Fruit fly (Drosophila melanogaster) whole organism, embryonic: ENCODE data around the gene CG31910.

Experiments used
- Blimp-1 ChIP-seq: fragments of 200-800 bp; sonication (Bioruptor generic); optimal IDR thresholded peaks from 3 replicates; lab custom pipeline; 2018; ENCODE audit warnings: missing biosample characterization, missing genetic modification characterization, mild to moderate bottlenecking, moderate library complexity, missing genetic modification reagents
- CG10267 ChIP-seq: fragments of 200-800 bp; sonication (Bioruptor generic); optimal IDR thresholded peaks from 2 replicates; lab custom pipeline; 2018; ENCODE audit warnings: missing biosample characterization, mild to moderate bottlenecking, missing genetic modification characterization, moderate library complexity
- CG10431 ChIP-seq: fragments of 200-800 bp; sonication (Bioruptor generic); optimal IDR thresholded peaks from 3 replicates; lab custom pipeline; 2018; ENCODE audit warnings: missing biosample characterization, mild to moderate bottlenecking, missing genetic modification characterization
- CG10543 ChIP-seq: fragments of 200-800 bp; sonication (Bioruptor generic); optimal IDR thresholded peaks from 3 replicates; lab custom pipeline; 2017; ENCODE audit warnings: missing biosample characterization, mild to moderate bottlenecking, missing genetic modification characterization, moderate library complexity
- CG13296 ChIP-seq: fragments of 200-800 bp; sonication (Bioruptor generic); optimal IDR thresholded peaks from 3 replicates; lab custom pipeline; 2018; ENCODE audit warnings: missing biosample characterization, mild to moderate bottlenecking, missing genetic modification characterization
- CG15011 ChIP-seq: fragments of 200-800 bp; sonication (Bioruptor generic); optimal IDR thresholded peaks from 3 replicates; lab custom pipeline; 2018; ENCODE audit warnings: missing biosample characterization, mild to moderate bottlenecking, missing genetic modification characterization
- CG15479 ChIP-seq: fragments of 200-800 bp; sonication (Bioruptor generic); optimal IDR thresholded peaks from 3 replicates; lab custom pipeline; 2019; ENCODE audit warnings: missing biosample characterization, mild to moderate bottlenecking, missing genetic modification characterization, moderate library complexity
- CG18599 ChIP-seq: fragments of 200-800 bp; sonication (Bioruptor generic); optimal IDR thresholded peaks from 3 replicates; lab custom pipeline; 2017; ENCODE audit warnings: missing biosample characterization, missing genetic modification characterization, mild to moderate bottlenecking, moderate library complexity, missing genetic modification reagents
- CG31224 ChIP-seq: fragments of 200-800 bp; sonication (Bioruptor generic); IDR thresholded peaks from 2 replicates; pipeline ENCODE4 v1.3.6; 2022; ENCODE audit warnings: missing biosample characterization, missing genetic modification characterization
- CG3163 ChIP-seq: fragments of 200-800 bp; sonication (Bioruptor generic); optimal IDR thresholded peaks from 3 replicates; lab custom pipeline; 2016; ENCODE audit warnings: missing biosample characterization, missing genetic modification characterization
- CG3847 ChIP-seq: fragments of 200-800 bp; sonication (Bioruptor generic); IDR thresholded peaks from 2 replicates; pipeline ENCODE4 v1.3.6; 2022; ENCODE audit warnings: missing biosample characterization, missing genetic modification characterization
- CG42726 ChIP-seq: fragments of 200-800 bp; sonication (Bioruptor generic); IDR thresholded peaks from 2 replicates; pipeline ENCODE4 v1.3.6; 2022; ENCODE audit warnings: missing biosample characterization, missing genetic modification characterization; ENCODE audit not compliant: partially characterized antibody
- CG7357 ChIP-seq: fragments of 200-800 bp; sonication (Bioruptor generic); IDR thresholded peaks from 3 replicates; pipeline ENCODE4 v1.3.6; 2022; ENCODE audit warnings: missing biosample characterization, missing genetic modification characterization
- D19A ChIP-seq: fragments of 200-800 bp; optimal IDR thresholded peaks from 3 replicates; lab custom pipeline; 2019; ENCODE audit warnings: missing biosample characterization, mild to moderate bottlenecking, missing genetic modification characterization, moderate library complexity
- Deaf1 ChIP-seq: fragments of 200-800 bp; optimal IDR thresholded peaks from 3 replicates; lab custom pipeline; 2019; ENCODE audit warnings: missing biosample characterization, mild to moderate bottlenecking, missing genetic modification characterization, moderate library complexity
- Eip74EF ChIP-seq, 2 experiments: fragments of 200-800 bp in 1 of 2; fragments of >200 bp in 1 of 2; sonication (Bioruptor generic) in 1 of 2; optimal IDR thresholded peaks; 2 replicates each; lab custom pipeline; 2017 to 2019; ENCODE audit warnings: missing biosample characterization in 2 of 2, missing genetic modification characterization in 2 of 2, mild to moderate bottlenecking in 1 of 2, moderate library complexity in 1 of 2
- HLH54F ChIP-seq: fragments of 200-800 bp; sonication (Bioruptor generic); optimal IDR thresholded peaks from 3 replicates; lab custom pipeline; 2016; ENCODE audit warnings: missing biosample characterization, missing genetic modification characterization
- HmgZ ChIP-seq: fragments of 200-800 bp; sonication (Bioruptor generic); optimal IDR thresholded peaks from 2 replicates; lab custom pipeline; 2018; ENCODE audit warnings: missing biosample characterization, mild to moderate bottlenecking, missing genetic modification characterization
- Hmr ChIP-seq: fragments of 200-800 bp; sonication (Bioruptor generic); optimal IDR thresholded peaks from 3 replicates; lab custom pipeline; 2017; ENCODE audit warnings: mild to moderate bottlenecking, missing biosample characterization, missing genetic modification reagents, missing genetic modification characterization
- Jarid2 ChIP-seq: fragments of 200-800 bp; sonication (Bioruptor generic); optimal IDR thresholded peaks from 3 replicates; lab custom pipeline; 2017; ENCODE audit warnings: mild to moderate bottlenecking, missing biosample characterization, missing genetic modification reagents, missing genetic modification characterization
- Med ChIP-seq: fragments of 200-800 bp; sonication (Bioruptor generic); peaks from one replicate; lab custom pipeline; 2016; ENCODE audit warnings: missing biosample characterization, missing genetic modification characterization, mild to moderate bottlenecking, inconsistent platforms, moderate library complexity
- Mes4 ChIP-seq: fragments of 200-800 bp; sonication (Bioruptor generic); optimal IDR thresholded peaks from 2 replicates; lab custom pipeline; 2016; ENCODE audit warnings: missing biosample characterization, missing genetic modification characterization
- Mrtf ChIP-seq: fragments of 200-800 bp; sonication (Bioruptor generic); IDR thresholded peaks from 3 replicates; pipeline ENCODE4 v1.3.6; 2022; ENCODE audit warnings: missing biosample characterization, missing genetic modification characterization
- NFAT ChIP-seq: fragments of 200-800 bp; sonication (Bioruptor generic); IDR thresholded peaks from 2 replicates; pipeline ENCODE4 v1.3.6; 2022; ENCODE audit warnings: missing biosample characterization, missing genetic modification characterization
- PHDP ChIP-seq: fragments of 200-800 bp; sonication (Bioruptor generic); optimal IDR thresholded peaks from 3 replicates; lab custom pipeline; 2018; ENCODE audit warnings: missing biosample characterization, mild to moderate bottlenecking, missing genetic modification characterization, moderate library complexity
- Trl ChIP-seq, 3 experiments: fragments of >200 bp in 2 of 3; fragments of 200-800 bp in 1 of 3; sonication (Bioruptor generic) in 1 of 3; optimal IDR thresholded peaks; 2 replicates in 1 of 3; 3 replicates in 2 of 3; lab custom pipeline; 2016 to 2017; ENCODE audit warnings: missing biosample characterization in 1 of 3, missing genetic modification characterization in 1 of 3
- crc ChIP-seq: fragments of 200-800 bp; sonication (Bioruptor generic); optimal IDR thresholded peaks from 2 replicates; lab custom pipeline; 2016; ENCODE audit warnings: missing biosample characterization, missing genetic modification characterization
- fu2 ChIP-seq: fragments of 200-800 bp; sonication (Bioruptor generic); optimal IDR thresholded peaks from 2 replicates; lab custom pipeline; 2016; ENCODE audit warnings: missing biosample characterization, missing genetic modification characterization
- hbn ChIP-seq: fragments of 200-800 bp; sonication (Bioruptor generic); IDR thresholded peaks from 2 replicates; pipeline ENCODE4 v1.3.6; 2022; ENCODE audit warnings: missing biosample characterization, missing genetic modification characterization; ENCODE audit not compliant: partially characterized antibody
- klu ChIP-seq: fragments of 200-800 bp; sonication (Bioruptor generic); IDR thresholded peaks from 2 replicates; pipeline ENCODE4 v1.3.6; 2022; ENCODE audit warnings: missing biosample characterization, missing genetic modification characterization
- oc ChIP-seq: fragments of 200-800 bp; sonication (Bioruptor generic); optimal IDR thresholded peaks from 2 replicates; lab custom pipeline; 2018; ENCODE audit warnings: missing biosample characterization, mild to moderate bottlenecking, missing genetic modification characterization, moderate library complexity
- onecut ChIP-seq: fragments of 200-800 bp; sonication (Bioruptor generic); IDR thresholded peaks from 2 replicates; pipeline ENCODE4 v1.3.6; 2022; ENCODE audit warnings: missing biosample characterization, missing genetic modification characterization
- phol ChIP-seq: fragments of 200-800 bp; sonication (Bioruptor generic); optimal IDR thresholded peaks from 3 replicates; lab custom pipeline; 2018; ENCODE audit warnings: missing biosample characterization, mild to moderate bottlenecking, missing genetic modification characterization, moderate library complexity
- psq ChIP-seq: fragments of 200-800 bp; sonication (Bioruptor generic); optimal IDR thresholded peaks from 2 replicates; lab custom pipeline; 2017; ENCODE audit warnings: missing biosample characterization, missing genetic modification characterization
- row ChIP-seq: fragments of 200-800 bp; sonication (Bioruptor generic); IDR thresholded peaks from 3 replicates; pipeline ENCODE4 v1.3.6; 2022; ENCODE audit warnings: missing biosample characterization, missing genetic modification characterization
- seq ChIP-seq: fragments of 200-800 bp; sonication (Bioruptor generic); IDR thresholded peaks from 2 replicates; pipeline ENCODE4 v1.3.6; 2022; ENCODE audit warnings: missing biosample characterization, missing genetic modification characterization
- sisA ChIP-seq: fragments of 200-800 bp; sonication (Bioruptor generic); IDR thresholded peaks from 2 replicates; pipeline ENCODE4 v1.3.6; 2022; ENCODE audit warnings: missing biosample characterization, missing genetic modification characterization
- slbo ChIP-seq: fragments of 200-800 bp; sonication (Bioruptor generic); IDR thresholded peaks from 2 replicates; pipeline ENCODE4 v1.3.6; 2022; ENCODE audit warnings: missing biosample characterization, missing genetic modification characterization
- slou ChIP-seq: fragments of 200-800 bp; sonication (Bioruptor generic); optimal IDR thresholded peaks from 3 replicates; lab custom pipeline; 2016; ENCODE audit warnings: missing biosample characterization, missing genetic modification characterization
- stwl ChIP-seq: fragments of 200-800 bp; sonication (Bioruptor generic); optimal IDR thresholded peaks from 3 replicates; lab custom pipeline; 2018; ENCODE audit warnings: missing biosample characterization, mild to moderate bottlenecking, missing genetic modification characterization, moderate library complexity
- trh ChIP-seq: fragments of 200-800 bp; sonication (Bioruptor generic); optimal IDR thresholded peaks from 2 replicates; lab custom pipeline; 2016; ENCODE audit warnings: missing biosample characterization, missing genetic modification characterization
- twi ChIP-seq: fragments of 200-800 bp; optimal IDR thresholded peaks from 2 replicates; lab custom pipeline; 2019; ENCODE audit warnings: missing biosample characterization, mild to moderate bottlenecking, missing genetic modification characterization, moderate library complexity
- zfh1 ChIP-seq: fragments of 200-800 bp; sonication (Bioruptor generic); IDR thresholded peaks from 3 replicates; pipeline ENCODE4 v1.3.6; 2022; ENCODE audit warnings: missing biosample characterization, missing genetic modification characterization

The CG31910 gene

dm6 chr2L:6741980-6742591, 3.3 kb downstream of the CG31910 start, which contains the start of gene meng:
meng (plus strand) TSS chr2L:6742502.
- no peak for TF ChIP-seq CG15011
- peak; percentile 35; the same call in 1 of the 3 replicates for TF ChIP-seq row (GFP tag; lab: Robert Waterston, UW)
- TF ChIP-seq Deaf1 (tag; lab: Kevin White, UChicago), result peak; percentile 98
- TF ChIP-seq oc, result no peak
- no peak for TF ChIP-seq PHDP (tag; lab: Kevin White, UChicago)
- TF ChIP-seq D19A (tag; lab: Kevin White, UChicago), result peak; percentile 88
- TF ChIP-seq NFAT (GFP tag; lab: Robert Waterston, UW), result 0 out of 2 replicates have a peak, but pooled peaks have one; percentile 14
- TF ChIP-seq Jarid2, result peak; percentile 39
- TF ChIP-seq CG13296 (GFP tag; lab: Kevin White, UChicago), result peak; percentile 4
- peak; percentile 6 for TF ChIP-seq Hmr (GFP tag; lab: Kevin White, UChicago)
- TF ChIP-seq crc (GFP tag; lab: Kevin White, UChicago), result no peak
- no peak for TF ChIP-seq hbn (GFP tag; lab: Robert Waterston, UW)
- no peak for TF ChIP-seq Blimp-1
- TF ChIP-seq Trl (optimal IDR thresholded peaks at IDR 0.05; lab: Kevin White, UChicago), result peak; percentile 35 to 79
- TF ChIP-seq Trl (GFP tag; optimal IDR thresholded peaks at IDR 0.05; lab: Kevin White, UChicago), result no peak
- TF ChIP-seq CG3163 (GFP tag; lab: Kevin White, UChicago), result peak; percentile 76
- peak; percentile 14 for TF ChIP-seq CG18599 (GFP tag; lab: Kevin White, UChicago)
- peak; percentile 17 for TF ChIP-seq CG10543 (GFP tag; lab: Kevin White, UChicago)
- TF ChIP-seq Med (GFP tag; lab: Kevin White, UChicago), result peak; percentile 66
- no peak for TF ChIP-seq fu2 (GFP tag; lab: Kevin White, UChicago)
- no peak for TF ChIP-seq psq

DNA sequence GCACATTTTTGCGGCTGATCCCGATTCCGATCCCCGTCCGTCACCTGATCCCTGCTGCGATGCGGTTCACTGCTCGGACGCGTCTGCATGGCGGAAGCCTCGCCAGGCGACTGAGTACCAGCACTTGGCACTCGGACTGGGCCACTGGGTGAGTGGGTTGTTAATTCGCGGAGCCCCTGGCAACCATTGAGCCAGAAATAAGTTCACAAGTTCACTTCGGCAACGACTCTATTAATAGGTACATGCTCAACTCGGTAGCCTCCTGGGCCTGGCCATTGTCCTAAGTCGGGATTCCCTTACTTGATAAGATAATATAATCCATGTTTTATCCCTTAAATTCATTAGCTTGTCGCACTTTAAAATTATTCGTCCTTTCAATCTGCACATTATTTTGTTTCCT, 5.3 kb downstream of the CG31910 start, which contains the start of gene TTLL3A:
TSS of gene TTLL3A (minus strand) at position 101 of the 400 bp plus-strand sequence.
- TF ChIP-seq CG10431 (GFP tag; lab: Kevin White, UChicago) (no peak), slbo (GFP tag; lab: Robert Waterston, UW) (0 out of 2 replicates have a peak, but pooled peaks have one; percentile 21), Eip74EF (GFP tag; optimal IDR thresholded peaks at IDR 0.05; lab: Kevin White, UChicago) (no peak)

dm6 chr2L:6732566-6732965, 12.9 kb downstream of the CG31910 start, which contains the start of gene TTLL3B:
TTLL3B (plus strand) TSS chr2L:6732866.
- TF ChIP-seq seq (GFP tag; lab: Robert Waterston, UW), result no peak
- no peak for TF ChIP-seq CG31224 (GFP tag; lab: Robert Waterston, UW)
- no peak for TF ChIP-seq trh
- no peak for TF ChIP-seq sisA

- TF ChIP-seq CG3847 (GFP tag; lab: Robert Waterston, UW) (no peak), stwl (tag; lab: Kevin White, UChicago) (no peak), HLH54F (GFP tag; lab: Kevin White, UChicago) (no peak), zfh1 (GFP tag; lab: Robert Waterston, UW) (no peak), CG10267 (tag; lab: Kevin White, UChicago) (no peak), CG42726 (GFP tag; lab: Robert Waterston, UW) (0 out of 2 replicates have a peak, but pooled peaks have one; percentile 5), HmgZ (tag; lab: Kevin White, UChicago) (peak; percentile 29), phol (tag; lab: Kevin White, UChicago) (peak; percentile 2), klu (GFP tag; lab: Robert Waterston, UW) (no peak), Mes4 (no peak), onecut (GFP tag; lab: Robert Waterston, UW) (no peak), Blimp-1 (no peak), CG7357 (GFP tag; lab: Robert Waterston, UW) (no peak), CG15479 (GFP tag; lab: Kevin White, UChicago) (peak; percentile 82), twi (tag; lab: Kevin White, UChicago) (no peak), Mrtf (no peak), slou (GFP tag; lab: Kevin White, UChicago) (no peak)
Measured at dm6 chr2L:6723750-6724503, 21.5 kb downstream of the CG31910 start, which contains the start of gene Liprin-alpha. Liprin-alpha (plus strand) TSS chr2L:6723903.
